Fruit fly (Drosophila melanogaster): ENCODE data around the gene mrn.

mrn gene

dm6 chr3L:15590803-15591597, 10.7 kb upstream of the mrn start (continued):
- TF ChIP-seq CG7839 (tag; optimal IDR thresholded peaks at IDR 0.05) (peak; percentile 33), CG9727 (GFP tag; optimal IDR thresholded peaks at IDR 0.05) (no peak), schlank (tag; optimal IDR thresholded peaks at IDR 0.05) (no peak), CG34422 (GFP tag; IDR thresholded peaks at IDR 0.05) (no peak; the same call in 2 of the 3 replicates), CG16863 (GFP tag; optimal IDR thresholded peaks at IDR 0.05) (no peak), Vsx1 (GFP tag; optimal IDR thresholded peaks at IDR 0.05) (peak; percentile 9), CrebB (tag; optimal IDR thresholded peaks at IDR 0.05) (no peak), CG7372 (GFP tag; IDR thresholded peaks at IDR 0.05) (peak; percentile 7; the same call in 1 of the 2 replicates), lmd (GFP tag; IDR thresholded peaks at IDR 0.05) (no peak), CG10431 (GFP tag; optimal IDR thresholded peaks at IDR 0.05) (no peak), Optix (GFP tag; IDR thresholded peaks at IDR 0.05) (no peak), Bgb (GFP tag; IDR thresholded peaks at IDR 0.05; ENCODE audit: partially characterized antibody) (no peak), al (GFP tag; IDR thresholded peaks at IDR 0.05) (no peak), HmgZ (tag; optimal IDR thresholded peaks at IDR 0.05) (peak; percentile 34), HLH4C (GFP tag; IDR thresholded peaks at IDR 0.05; ENCODE audit: partially characterized antibody) (no peak), ro (GFP tag; IDR thresholded peaks at IDR 0.05) (no peak), CG11398 (GFP tag; optimal IDR thresholded peaks at IDR 0.05) (no peak), NFAT (GFP tag; IDR thresholded peaks at IDR 0.05) (no peak)

- TF ChIP-seq CG6791 (GFP tag; IDR thresholded peaks at IDR 0.05; ENCODE audit: partially characterized antibody) = 0 out of 3 replicates have a peak, but pooled peaks have one; percentile 1
- TF ChIP-seq CG11696 (GFP tag; IDR thresholded peaks at IDR 0.05) = peak; percentile 81
- 0 out of 2 replicates have a peak, but pooled peaks have one; percentile 16 for TF ChIP-seq CG32532 (GFP tag; IDR thresholded peaks at IDR 0.05)
- no peak for TF ChIP-seq CG1233 (GFP tag; optimal IDR thresholded peaks at IDR 0.05)
- TF ChIP-seq prd (optimal IDR thresholded peaks at IDR 0.05) = no peak
- 0 out of 3 replicates have a peak, but pooled peaks have one; percentile 11 for TF ChIP-seq prd (GFP tag; IDR thresholded peaks at IDR 0.05)
- no peak for TF ChIP-seq ham (GFP tag; IDR thresholded peaks at IDR 0.05)
- peak; percentile 24; the same call in 1 of the 3 replicates for TF ChIP-seq CG11456 (GFP tag; IDR thresholded peaks at IDR 0.05)
- TF ChIP-seq CG6175 (GFP tag; IDR thresholded peaks at IDR 0.05) = 0 out of 3 replicates have a peak, but pooled peaks have one; percentile 39
- 0 out of 2 replicates have a peak, but pooled peaks have one; percentile 25 for TF ChIP-seq Ptx1 (GFP tag; IDR thresholded peaks at IDR 0.05)
- TF ChIP-seq CG2116 (GFP tag; optimal IDR thresholded peaks at IDR 0.05) = no peak
- peak; percentile 29 for TF ChIP-seq pb (GFP tag; optimal IDR thresholded peaks at IDR 0.05)
- 0 out of 2 replicates have a peak, but pooled peaks have one; percentile 23 for TF ChIP-seq Ada2b (GFP tag; IDR thresholded peaks at IDR 0.05)
- no peak for TF ChIP-seq onecut (GFP tag; IDR thresholded peaks at IDR 0.05)
- TF ChIP-seq H2.0 (GFP tag; IDR thresholded peaks at IDR 0.05) = 0 out of 2 replicates have a peak, but pooled peaks have one; percentile 11
- 0 out of 2 replicates have a peak, but pooled peaks have one; percentile 15 for TF ChIP-seq sob (GFP tag; IDR thresholded peaks at IDR 0.05)
- TF ChIP-seq CG43689 (GFP tag; IDR thresholded peaks at IDR 0.05) = no peak
- 0 out of 2 replicates have a peak, but pooled peaks have one; percentile 10 for TF ChIP-seq CG4360 (GFP tag; IDR thresholded peaks at IDR 0.05)
- peak; percentile 17; the same call in 1 of the 3 replicates for TF ChIP-seq row (GFP tag; IDR thresholded peaks at IDR 0.05)
- peak; percentile 5 for TF ChIP-seq jumu (GFP tag; optimal IDR thresholded peaks at IDR 0.05)
- peak; percentile 55 for TF ChIP-seq Ets65A (GFP tag)
- no peak for TF ChIP-seq wdn (GFP tag; IDR thresholded peaks at IDR 0.05)
- 0 out of 2 replicates have a peak, but pooled peaks have one; percentile 40 for TF ChIP-seq CG32772 (GFP tag; IDR thresholded peaks at IDR 0.05)
Observed at dm6 chr3L:15589746-15590145, 9.4 kb upstream of the mrn start.

All from whole organism, embryonic.